Worm (Caenorhabditis elegans) whole organism, L3 larva: ENCODE data around the gene F01E11.18.
A peak's percentile ranks its signal among the peaks of the same experiment; 100 is the strongest.

Source experiments
- R02D3.7 ChIP-seq: fragments of 150-350 bp; optimal IDR thresholded peaks from 2 replicates; lab custom pipeline; 2014; ENCODE audit warnings: missing biosample characterization, missing genetic modification characterization
- fkh-10 ChIP-seq: sonication (generic microtip); optimal IDR thresholded peaks from 2 replicates; lab custom pipeline; 2017; ENCODE audit warnings: missing biosample characterization, missing genetic modification reagents, missing genetic modification characterization
- nhr-237 ChIP-seq: fragments of 150-350 bp; optimal IDR thresholded peaks from 2 replicates; lab custom pipeline; 2014; ENCODE audit warnings: missing biosample characterization, missing genetic modification characterization
- snpc-4 ChIP-seq: fragments of 150-350 bp; optimal IDR thresholded peaks from 2 replicates; lab custom pipeline; 2014; ENCODE audit warnings: missing biosample characterization, missing genetic modification characterization
- unc-62 ChIP-seq: fragments of 150-350 bp; sonication (generic microtip); optimal IDR thresholded peaks from 4 replicates; lab custom pipeline; 2014; ENCODE audit warnings: missing biosample characterization, missing genetic modification reagents, missing genetic modification characterization

DNA sequence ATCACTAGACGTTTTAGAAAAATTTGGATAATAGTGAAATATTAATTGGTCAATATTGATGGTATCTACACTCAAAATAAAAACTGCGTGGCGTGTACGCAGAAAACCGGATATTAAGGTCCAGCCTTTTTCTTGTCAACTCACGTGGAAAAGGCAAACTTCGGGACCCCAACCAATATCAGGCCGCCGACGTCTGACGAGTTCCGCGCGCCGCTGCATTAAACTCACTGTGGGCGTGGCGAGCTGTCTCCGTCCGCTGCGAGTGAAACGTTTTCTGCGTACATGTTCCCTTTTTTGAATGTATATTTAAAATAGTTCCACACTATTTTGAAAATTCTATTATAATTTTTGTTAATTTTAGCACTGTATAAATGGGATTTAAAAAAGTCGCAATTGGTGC is 16.5 kb downstream of the F01E11.18 start:
- no peak for TF ChIP-seq R02D3.7 (tag; lab: Kevin White, UChicago)
- TF ChIP-seq fkh-10 = no peak
- no peak for TF ChIP-seq nhr-237
- peak; percentile 6 for TF ChIP-seq snpc-4 (tag; lab: Kevin White, UChicago)
- TF ChIP-seq unc-62 (GFP tag; lab: Kevin White, UChicago) = no peak
